Worm (Caenorhabditis elegans): ENCODE results near the gene sre-36.

Gene sre-36

ce11 chrV:16445676-16446075 is 46.2 kb downstream of the sre-36 start, which contains the start of gene T08G3.6:
TSS of gene T08G3.6 (plus strand) at chrV:16445976.
- no peak for TF ChIP-seq lsy-12 (tag; optimal IDR thresholded peaks at IDR 0.05)
- TF ChIP-seq nhr-25 (tag; optimal IDR thresholded peaks at IDR 0.05), result no peak
- no peak for TF ChIP-seq fkh-2 (tag; optimal IDR thresholded peaks at IDR 0.05)
- TF ChIP-seq mml-1 (tag; optimal IDR thresholded peaks at IDR 0.05), result no peak
- no peak for TF ChIP-seq nfya-1 (tag; optimal IDR thresholded peaks at IDR 0.05; ENCODE audit: insufficient read depth)
- TF ChIP-seq nhr-67 (tag; optimal IDR thresholded peaks at IDR 0.05), result no peak
- no peak for TF ChIP-seq ZK546.5 (tag; optimal IDR thresholded peaks at IDR 0.05)
- TF ChIP-seq ztf-4 (tag; optimal IDR thresholded peaks at IDR 0.05), result no peak
- no peak for TF ChIP-seq unc-62 (GFP tag; optimal IDR thresholded peaks at IDR 0.05)
- no peak for TF ChIP-seq nhr-237 (tag; optimal IDR thresholded peaks at IDR 0.05)
- TF ChIP-seq jun-1 (tag; optimal IDR thresholded peaks at IDR 0.05), result no peak
- no peak for TF ChIP-seq elt-3 (tag; optimal IDR thresholded peaks at IDR 0.05)
- no peak for TF ChIP-seq egl-5 (tag; optimal IDR thresholded peaks at IDR 0.05)
- no peak for TF ChIP-seq ceh-9 (tag; optimal IDR thresholded peaks at IDR 0.05)
- TF ChIP-seq lin-15B (tag; optimal IDR thresholded peaks at IDR 0.05), result no peak
- no peak for TF ChIP-seq nhr-43 (tag; optimal IDR thresholded peaks at IDR 0.05; ENCODE audit: poor library complexity, severe bottlenecking)
- no peak for TF ChIP-seq daf-12 (tag; optimal IDR thresholded peaks at IDR 0.05)
- no peak for TF ChIP-seq fos-1 (tag; optimal IDR thresholded peaks at IDR 0.05)
- TF ChIP-seq nhr-12 (tag; optimal IDR thresholded peaks at IDR 0.05), result no peak

ce11 chrV:16446191-16446590 is 46.7 kb downstream of the sre-36 start:
- TF ChIP-seq unc-62 (GFP tag; optimal IDR thresholded peaks at IDR 0.05) (no peak), fkh-2 (tag; optimal IDR thresholded peaks at IDR 0.05) (no peak), zag-1 (tag; optimal IDR thresholded peaks at IDR 0.05) (no peak), nfya-1 (tag; optimal IDR thresholded peaks at IDR 0.05; ENCODE audit: insufficient read depth) (no peak), nhr-77 (tag; optimal IDR thresholded peaks at IDR 0.05) (no peak), nhr-43 (tag; optimal IDR thresholded peaks at IDR 0.05; ENCODE audit: poor library complexity, severe bottlenecking) (no peak), jun-1 (tag; optimal IDR thresholded peaks at IDR 0.05) (no peak), nhr-23 (tag; optimal IDR thresholded peaks at IDR 0.05) (no peak), nhr-76 (tag; optimal IDR thresholded peaks at IDR 0.05) (no peak)

- TF ChIP-seq nhr-25 (tag; optimal IDR thresholded peaks at IDR 0.05) (no peak), elt-2 (tag; optimal IDR thresholded peaks at IDR 0.05) (no peak), nfya-1 (tag; optimal IDR thresholded peaks at IDR 0.05; ENCODE audit: insufficient read depth) (no peak), mdl-1 (tag; optimal IDR thresholded peaks at IDR 0.05) (no peak), hmg-11 (tag; optimal IDR thresholded peaks at IDR 0.05) (no peak), ztf-11 (tag; optimal IDR thresholded peaks at IDR 0.05) (no peak), unc-62 (GFP tag; optimal IDR thresholded peaks at IDR 0.05) (no peak), egl-27 (tag; optimal IDR thresholded peaks at IDR 0.05) (no peak), pqm-1 (tag; optimal IDR thresholded peaks at IDR 0.05) (no peak), daf-12 (tag; optimal IDR thresholded peaks at IDR 0.05) (no peak), fkh-10 (GFP tag; optimal IDR thresholded peaks at IDR 0.05) (no peak), elt-3 (tag; optimal IDR thresholded peaks at IDR 0.05) (no peak), skn-1 (tag; optimal IDR thresholded peaks at IDR 0.05) (no peak), ceh-9 (tag; optimal IDR thresholded peaks at IDR 0.05) (no peak), nhr-23 (tag; optimal IDR thresholded peaks at IDR 0.05) (no peak), nhr-77 (tag; optimal IDR thresholded peaks at IDR 0.05) (no peak), fos-1 (tag; optimal IDR thresholded peaks at IDR 0.05) (no peak), aly-2 (tag; optimal IDR thresholded peaks at IDR 0.05) (no peak), nhr-237 (tag; optimal IDR thresholded peaks at IDR 0.05) (no peak), sea-2 (GFP tag; optimal IDR thresholded peaks at IDR 0.05) (no peak)
These were observed 48.2 kb downstream of the sre-36 start, which contains the start of gene T08G3.13 for ce11 chrV:16447735-16448134. TSS of gene T08G3.13 (plus strand) at chrV:16448035.

All from whole organism, L3 larva.